Worm (Caenorhabditis elegans): ENCODE results near the gene asp-13.

The asp-13 gene

DNA sequence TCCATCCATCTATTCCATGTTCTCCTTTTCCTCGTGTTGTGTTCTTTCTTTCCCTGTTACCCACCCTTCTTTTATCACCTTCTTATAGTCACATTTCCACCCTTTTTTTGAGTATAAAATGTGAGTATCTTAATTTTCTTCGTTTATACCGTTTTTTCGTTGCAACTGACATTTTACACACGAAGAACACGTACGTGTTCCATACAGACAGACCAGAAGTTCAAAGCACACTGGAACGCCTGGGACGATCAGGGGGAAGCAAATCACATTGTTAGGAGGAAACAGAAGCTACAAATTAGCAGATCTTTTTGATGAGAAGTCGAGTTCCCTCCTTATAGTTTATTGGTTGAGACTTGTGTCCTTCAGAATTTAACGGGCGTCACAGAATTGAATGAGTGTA is 27.3 kb downstream of the asp-13 start:
- TF ChIP-seq ama-1 (optimal IDR thresholded peaks at IDR 0.05) (no peak), eor-1 (tag; optimal IDR thresholded peaks at IDR 0.05) (no peak), ceh-16 (tag; optimal IDR thresholded peaks at IDR 0.05) (no peak), R02D3.7 (tag; optimal IDR thresholded peaks at IDR 0.05) (no peak), aly-2 (tag; optimal IDR thresholded peaks at IDR 0.05) (peak; percentile 8), ceh-28 (tag; optimal IDR thresholded peaks at IDR 0.05) (no peak), nhr-67 (tag; optimal IDR thresholded peaks at IDR 0.05) (no peak), fkh-10 (GFP tag; optimal IDR thresholded peaks at IDR 0.05) (no peak), unc-39 (tag; optimal IDR thresholded peaks at IDR 0.05) (no peak), pha-4 (tag; optimal IDR thresholded peaks at IDR 0.05) (no peak), nhr-11 (tag; optimal IDR thresholded peaks at IDR 0.05) (no peak), lin-15B (tag; optimal IDR thresholded peaks at IDR 0.05) (no peak), nhr-25 (tag; optimal IDR thresholded peaks at IDR 0.05) (peak; percentile 33), mml-1 (tag; optimal IDR thresholded peaks at IDR 0.05) (no peak), elt-1 (tag; optimal IDR thresholded peaks at IDR 0.05) (no peak), zag-1 (tag; optimal IDR thresholded peaks at IDR 0.05) (no peak), unc-62 (GFP tag; optimal IDR thresholded peaks at IDR 0.05) (no peak), nhr-28 (tag; optimal IDR thresholded peaks at IDR 0.05) (no peak)

ce11 chrV:8610633-8611404 is 32.2 kb downstream of the asp-13 start, which contains the start of gene fip-4:
TSS of gene fip-4 (minus strand) at chrV:8611268.
- TF ChIP-seq ceh-28 (tag; optimal IDR thresholded peaks at IDR 0.05), result no peak
- TF ChIP-seq pqm-1 (tag; optimal IDR thresholded peaks at IDR 0.05), result peak; percentile 76
- TF ChIP-seq ama-1 (optimal IDR thresholded peaks at IDR 0.05), result no peak
- peak; percentile 38 for TF ChIP-seq mml-1 (tag; optimal IDR thresholded peaks at IDR 0.05)
- no peak for TF ChIP-seq nhr-43 (tag; optimal IDR thresholded peaks at IDR 0.05; ENCODE audit: poor library complexity, severe bottlenecking)
- TF ChIP-seq egl-5 (tag; optimal IDR thresholded peaks at IDR 0.05), result peak; percentile 45
- TF ChIP-seq jun-1 (tag; optimal IDR thresholded peaks at IDR 0.05), result peak; percentile 27
- TF ChIP-seq ztf-4 (tag; optimal IDR thresholded peaks at IDR 0.05), result no peak
- TF ChIP-seq snpc-4 (tag; optimal IDR thresholded peaks at IDR 0.05), result peak; percentile 18
- TF ChIP-seq lin-15B (tag; optimal IDR thresholded peaks at IDR 0.05), result no peak
- TF ChIP-seq fos-1 (tag; optimal IDR thresholded peaks at IDR 0.05), result no peak
- no peak for TF ChIP-seq nhr-76 (tag; optimal IDR thresholded peaks at IDR 0.05)
- peak; percentile 91 for TF ChIP-seq nhr-25 (tag; optimal IDR thresholded peaks at IDR 0.05)
- no peak for TF ChIP-seq elt-3 (tag; optimal IDR thresholded peaks at IDR 0.05)
- no peak for TF ChIP-seq aly-2 (tag; optimal IDR thresholded peaks at IDR 0.05)
- no peak for TF ChIP-seq zag-1 (tag; optimal IDR thresholded peaks at IDR 0.05)
- TF ChIP-seq nfya-1 (tag; optimal IDR thresholded peaks at IDR 0.05; ENCODE audit: insufficient read depth), result peak; percentile 12
- no peak for TF ChIP-seq elt-1 (tag; optimal IDR thresholded peaks at IDR 0.05)
- no peak for TF ChIP-seq nhr-12 (tag; optimal IDR thresholded peaks at IDR 0.05)
- TF ChIP-seq mdl-1 (tag; optimal IDR thresholded peaks at IDR 0.05), result no peak
- TF ChIP-seq pha-4 (tag; optimal IDR thresholded peaks at IDR 0.05), result peak; percentile 99
- no peak for TF ChIP-seq hmg-11 (tag; optimal IDR thresholded peaks at IDR 0.05)
- peak; percentile 73 for TF ChIP-seq elt-2 (tag; optimal IDR thresholded peaks at IDR 0.05)
- peak; percentile 9 for TF ChIP-seq lsy-12 (tag; optimal IDR thresholded peaks at IDR 0.05)
- TF ChIP-seq nhr-237 (tag; optimal IDR thresholded peaks at IDR 0.05), result no peak
- peak; percentile 60 for TF ChIP-seq nhr-23 (tag; optimal IDR thresholded peaks at IDR 0.05)
- no peak for TF ChIP-seq nhr-77 (tag; optimal IDR thresholded peaks at IDR 0.05)
- TF ChIP-seq daf-12 (tag; optimal IDR thresholded peaks at IDR 0.05), result no peak
- no peak for TF ChIP-seq sea-2 (GFP tag; optimal IDR thresholded peaks at IDR 0.05)
- no peak for TF ChIP-seq tbx-2 (tag; optimal IDR thresholded peaks at IDR 0.05)
